Worm (Caenorhabditis elegans) whole organism, midembryonic: Measurements from ENCODE around the gene T19D12.9.

ENCODE experiments used
- T22C8.4 ChIP-seq: fragments of 200-800 bp; sonication (Bioruptor generic); IDR thresholded peaks from 2 replicates; pipeline ENCODE4 v1.3.6; 2022; ENCODE audit warnings: missing genetic modification characterization, missing compliant biosample characterization
- cog-1 ChIP-seq: sonication (generic microtip); optimal IDR thresholded peaks from 2 replicates; lab custom pipeline; 2016; ENCODE audit warnings: missing genetic modification characterization, missing compliant biosample characterization
- flt-1 ChIP-seq: fragments of 200-800 bp; sonication (Bioruptor generic); IDR thresholded peaks from 2 replicates; pipeline ENCODE4 v1.3.6; 2022; ENCODE audit warnings: missing genetic modification characterization, missing compliant biosample characterization
- klf-2 ChIP-seq: fragments of 200-800 bp; sonication (Bioruptor generic); conservative IDR thresholded peaks from 2 replicates; pipeline ENCODE4 v1.3.6; 2022; ENCODE audit warnings: missing genetic modification reagents, missing genetic modification characterization, missing compliant biosample characterization
- med-1 ChIP-seq: sonication (generic microtip); optimal IDR thresholded peaks from 2 replicates; lab custom pipeline; 2017; ENCODE audit warnings: missing genetic modification characterization, mild to moderate bottlenecking, missing compliant biosample characterization, antibody characterized with exemption, missing genetic modification reagents; ENCODE audit not compliant: insufficient read depth
- ref-1 ChIP-seq: fragments of 200-800 bp; sonication (Bioruptor generic); conservative IDR thresholded peaks from 2 replicates; pipeline ENCODE4 v1.3.6; 2022; ENCODE audit warnings: missing genetic modification reagents, missing genetic modification characterization, missing compliant biosample characterization
- tab-1 ChIP-seq: fragments of 200-800 bp; sonication (Bioruptor generic); IDR thresholded peaks from 2 replicates; pipeline ENCODE4 v1.3.6; 2022; ENCODE audit warnings: missing genetic modification characterization, missing compliant biosample characterization
- ztf-23 ChIP-seq: fragments of 200-800 bp; sonication (Bioruptor generic); IDR thresholded peaks from 2 replicates; pipeline ENCODE4 v1.3.6; 2022; ENCODE audit warnings: missing genetic modification reagents, missing genetic modification characterization, missing compliant biosample characterization

DNA sequence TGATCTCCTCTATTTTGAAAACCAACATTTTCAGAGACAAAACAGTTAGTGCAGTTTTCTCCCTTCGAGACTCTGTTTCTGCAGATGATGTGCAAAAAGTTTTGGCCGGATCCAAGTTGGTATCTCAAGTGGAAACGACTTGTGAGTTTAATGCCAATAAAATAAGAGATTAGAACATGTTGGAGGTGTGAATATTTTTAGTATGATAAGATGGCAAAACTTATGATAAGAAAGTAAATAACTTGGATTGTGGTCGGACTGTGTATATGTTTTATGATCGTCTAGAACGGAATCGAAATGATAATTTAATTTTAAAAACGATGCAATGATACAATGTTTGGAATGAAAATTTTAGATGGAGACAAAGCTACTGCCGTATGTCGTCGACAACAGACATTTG, 22.2 kb downstream of the T19D12.9 start:
- TF ChIP-seq tab-1 (GFP tag; lab: Robert Waterston, UW), result no peak
- no peak for TF ChIP-seq flt-1 (GFP tag; lab: Robert Waterston, UW)
- no peak for TF ChIP-seq klf-2 (GFP tag; lab: Robert Waterston, UW)
- TF ChIP-seq med-1 (GFP tag; lab: Kevin White, UChicago), result no peak
- TF ChIP-seq T22C8.4, result no peak
- TF ChIP-seq ztf-23 (GFP tag; lab: Robert Waterston, UW), result no peak
- TF ChIP-seq cog-1 (tag; lab: Kevin White, UChicago), result no peak
- no peak for TF ChIP-seq ref-1 (GFP tag; lab: Robert Waterston, UW)
